Worm (Caenorhabditis elegans): ENCODE data around the gene F58H1.8.

F58H1.8 gene

DNA sequence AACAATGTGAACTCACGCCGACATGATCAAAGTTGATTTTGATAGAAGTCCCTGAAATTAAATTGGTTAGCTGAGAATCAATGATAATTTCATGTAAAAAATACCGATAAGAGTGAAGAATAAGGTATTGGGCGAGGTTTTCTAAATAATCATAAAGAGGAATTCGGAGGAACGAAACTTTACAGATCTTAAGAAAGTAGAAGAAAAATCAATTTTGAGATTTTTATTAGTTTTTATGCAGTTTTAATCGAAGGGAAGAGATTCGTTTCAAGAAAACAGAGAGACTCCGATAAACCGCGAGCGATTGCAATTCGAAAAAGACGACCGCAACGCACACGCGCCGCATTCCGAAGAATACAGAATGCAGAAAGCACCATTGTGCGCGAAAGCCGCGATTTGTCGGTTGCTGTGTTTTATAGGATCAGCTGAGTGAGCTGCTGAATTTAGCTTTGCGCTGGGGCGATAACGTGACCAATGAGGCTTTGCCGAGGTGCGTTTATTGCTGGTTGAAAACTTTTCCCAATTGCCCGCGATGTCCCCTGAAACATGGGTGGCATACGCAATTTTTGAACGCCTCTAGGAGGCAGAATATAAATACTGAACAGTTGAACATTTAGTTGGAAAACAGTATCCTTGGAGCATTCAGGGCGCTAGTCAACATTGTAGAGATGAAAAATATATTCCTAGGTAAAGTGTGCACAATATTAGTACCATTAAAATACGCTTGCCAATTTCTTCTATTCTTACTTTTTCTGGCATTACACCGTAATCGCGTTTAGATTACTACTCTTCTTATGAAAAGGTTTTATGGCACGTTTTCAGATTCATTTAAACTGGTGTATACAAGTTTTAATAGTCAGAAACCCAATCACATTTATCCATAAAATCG is 45.0 kb downstream of the F58H1.8 start, which contains the start of gene snr-4 (continued):
- TF ChIP-seq unc-62 (GFP tag; optimal IDR thresholded peaks at IDR 0.05) (peak; percentile 60), fkh-4 (tag; optimal IDR thresholded peaks at IDR 0.05; ENCODE audit: borderline replicate concordance) (peak; percentile 69), nhr-77 (tag; optimal IDR thresholded peaks at IDR 0.05) (peak; percentile 95), nhr-76 (tag; optimal IDR thresholded peaks at IDR 0.05) (peak; percentile 37), dsc-1 (tag; optimal IDR thresholded peaks at IDR 0.05) (peak; percentile 97), ztf-11 (tag; optimal IDR thresholded peaks at IDR 0.05) (peak in 1 of 2 experiments; percentile 91), zag-1 (tag; optimal IDR thresholded peaks at IDR 0.05) (peak; percentile 17), nhr-85 (tag) (peak; percentile 98), lir-3 (tag; optimal IDR thresholded peaks at IDR 0.05; ENCODE audit: poor library complexity) (peak; percentile 74), aha-1 (tag; optimal IDR thresholded peaks at IDR 0.05) (no peak), sptf-1 (tag; optimal IDR thresholded peaks at IDR 0.05) (no peak), nhr-20 (tag; optimal IDR thresholded peaks at IDR 0.05) (peak; percentile 96), pqm-1 (tag; optimal IDR thresholded peaks at IDR 0.05) (peak; percentile 56), ceh-82 (tag; optimal IDR thresholded peaks at IDR 0.05) (peak; percentile 96 to 97 (median 96)), lin-15B (tag; optimal IDR thresholded peaks at IDR 0.05) (peak; percentile 93), isw-1 (GFP tag; IDR thresholded peaks at IDR 0.05) (peak; percentile 96), skn-1 (tag; optimal IDR thresholded peaks at IDR 0.05) (peak; percentile 80), alr-1 (tag; optimal IDR thresholded peaks at IDR 0.05; ENCODE audit: borderline replicate concordance) (no peak), sox-4 (tag; optimal IDR thresholded peaks at IDR 0.05) (peak; percentile 81), dpl-1 (GFP tag; optimal IDR thresholded peaks at IDR 0.05) (peak; percentile 79 to 83 (median 83)), tlp-1 (tag; optimal IDR thresholded peaks at IDR 0.05) (no peak), mab-9 (GFP tag; IDR thresholded peaks at IDR 0.05) (peak; percentile 95), ceh-63 (GFP tag; optimal IDR thresholded peaks at IDR 0.05) (peak; percentile 89), C04F5.9 (tag; optimal IDR thresholded peaks at IDR 0.05) (peak; percentile 77), unc-130 (tag; optimal IDR thresholded peaks at IDR 0.05) (peak; percentile 66), snpc-4 (tag; optimal IDR thresholded peaks at IDR 0.05) (peak; percentile 99), elt-3 (tag; optimal IDR thresholded peaks at IDR 0.05) (peak in 5 of 6 experiments; percentile 30 to 96 (median 93)), jun-1 (tag; optimal IDR thresholded peaks at IDR 0.05) (peak; percentile 93), unc-98 (GFP tag; IDR thresholded peaks at IDR 0.05) (peak; percentile 68; the same call in 1 of the 2 replicates), mdl-1 (tag; optimal IDR thresholded peaks at IDR 0.05) (peak in 1 of 2 experiments; percentile 91), ceh-90 (tag; optimal IDR thresholded peaks at IDR 0.05) (peak; percentile 31), efl-3 (GFP tag; optimal IDR thresholded peaks at IDR 0.05) (peak; percentile 68), unc-30 (tag; optimal IDR thresholded peaks at IDR 0.05) (no peak), nhr-19 (GFP tag; conservative IDR thresholded peaks at IDR 0.05) (peak; percentile 98), nhr-84 (tag; optimal IDR thresholded peaks at IDR 0.05) (peak; percentile 36), fkh-10 (GFP tag; optimal IDR thresholded peaks at IDR 0.05) (peak; percentile 69), zip-4 (GFP tag; optimal IDR thresholded peaks at IDR 0.05) (peak; percentile 88), nhr-28 (tag; optimal IDR thresholded peaks at IDR 0.05) (no peak), aly-2 (tag; optimal IDR thresholded peaks at IDR 0.05) (peak; percentile 91), mef-2 (tag; optimal IDR thresholded peaks at IDR 0.05) (peak; percentile 36), lsy-2 (tag; optimal IDR thresholded peaks at IDR 0.05) (peak; percentile 87 to 92), vab-15 (tag; optimal IDR thresholded peaks at IDR 0.05) (peak; percentile 48), tbx-2 (tag; optimal IDR thresholded peaks at IDR 0.05) (peak; percentile 96), ceh-8 (GFP tag; optimal IDR thresholded peaks at IDR 0.05) (peak; percentile 80), grh-1 (GFP tag; IDR thresholded peaks at IDR 0.05) (peak; percentile 98), snu-23 (GFP tag; optimal IDR thresholded peaks at IDR 0.05) (peak; percentile 97), ceh-88 (GFP tag; IDR thresholded peaks at IDR 0.05) (peak; percentile 91), fos-1 (tag; optimal IDR thresholded peaks at IDR 0.05) (peak; percentile 92), nhr-71 (tag; optimal IDR thresholded peaks at IDR 0.05) (peak; percentile 98), Y116A8C.19 (tag; optimal IDR thresholded peaks at IDR 0.05; ENCODE audit: borderline replicate concordance) (no peak), ets-5 (GFP tag; IDR thresholded peaks at IDR 0.05) (no peak)
